Worm (Caenorhabditis elegans): ENCODE results near the gene T16A9.5.

The T16A9.5 gene

DNA sequence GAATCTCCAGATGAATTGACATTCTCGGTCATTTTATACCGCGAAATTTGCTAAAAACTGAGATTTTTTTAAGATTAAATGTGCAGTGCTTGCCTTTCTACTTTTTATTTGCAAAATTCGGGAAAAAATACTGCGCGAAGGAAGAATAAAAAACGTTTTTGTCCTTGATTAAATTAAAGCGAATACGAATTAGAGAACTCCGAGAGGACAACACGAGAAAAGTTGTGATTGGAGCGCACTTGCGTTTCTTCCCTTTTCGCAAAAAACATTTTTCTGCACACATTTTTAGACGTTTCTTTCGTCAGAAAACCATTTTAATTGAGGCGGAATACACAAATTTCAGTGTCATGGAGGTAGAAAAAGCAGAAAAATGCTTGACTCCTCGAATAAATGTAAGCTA is 29.6 kb downstream of the T16A9.5 start, which contains the start of the genes trm-1 and ints-2 (continued):
- TF ChIP-seq nhr-11 (tag; optimal IDR thresholded peaks at IDR 0.05) = no peak

DNA sequence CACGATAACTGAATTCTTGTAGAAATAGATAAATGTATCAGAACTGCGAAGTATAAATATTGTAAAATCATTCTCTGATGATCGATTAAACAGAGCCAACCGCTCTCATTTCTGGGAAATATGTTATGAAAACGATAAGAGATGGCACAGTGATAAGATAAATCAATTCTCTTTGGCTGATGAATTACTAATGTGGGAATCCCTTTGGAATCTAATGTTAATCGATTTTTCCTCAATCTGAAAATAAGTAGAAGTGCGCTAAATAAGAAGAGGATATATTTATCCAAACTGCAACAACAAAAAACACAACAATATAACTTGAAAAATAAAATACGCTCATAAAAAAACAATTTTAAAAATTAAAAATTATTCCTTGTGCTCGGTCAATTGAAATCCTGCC is 32.1 kb downstream of the T16A9.5 start, which contains the start of gene cest-2.3:
TSS of gene cest-2.3 (minus strand) at position 101 of the 400 bp plus-strand sequence.
- TF ChIP-seq snpc-4 (tag; optimal IDR thresholded peaks at IDR 0.05) = no peak
- no peak for TF ChIP-seq ceh-16 (tag; optimal IDR thresholded peaks at IDR 0.05)
- no peak for TF ChIP-seq nhr-67 (tag; optimal IDR thresholded peaks at IDR 0.05)
- TF ChIP-seq mml-1 (tag; optimal IDR thresholded peaks at IDR 0.05) = no peak
- TF ChIP-seq tbx-2 (tag; optimal IDR thresholded peaks at IDR 0.05) = no peak
- no peak for TF ChIP-seq aly-2 (tag; optimal IDR thresholded peaks at IDR 0.05)
- TF ChIP-seq pha-4 (tag; optimal IDR thresholded peaks at IDR 0.05) = no peak
- TF ChIP-seq skn-1 (tag; optimal IDR thresholded peaks at IDR 0.05) = no peak
- no peak for TF ChIP-seq mdl-1 (tag; optimal IDR thresholded peaks at IDR 0.05)
- no peak for TF ChIP-seq daf-12 (tag; optimal IDR thresholded peaks at IDR 0.05)
- TF ChIP-seq lin-39 (tag; optimal IDR thresholded peaks at IDR 0.05) = no peak
- TF ChIP-seq lsy-12 (tag; optimal IDR thresholded peaks at IDR 0.05) = no peak

DNA sequence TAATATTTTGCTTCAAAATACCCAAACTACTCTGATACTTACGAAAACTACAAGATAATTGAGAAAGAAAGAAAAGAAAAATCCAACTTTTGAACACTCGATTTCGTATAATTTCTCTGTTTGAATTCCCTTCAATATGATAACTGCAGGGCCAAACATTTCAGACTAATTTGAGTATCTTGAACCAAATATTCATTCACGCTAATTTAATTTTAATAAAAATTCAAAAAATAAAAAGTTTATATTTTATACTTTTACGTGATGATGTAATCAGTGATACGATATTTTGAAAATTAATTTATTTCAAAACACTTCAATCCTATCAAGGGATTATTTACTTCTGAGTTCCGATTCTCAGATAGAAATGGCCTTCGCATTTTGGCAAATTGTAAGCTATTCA is 35.1 kb downstream of the T16A9.5 start, which contains the start of gene ZC376.8:
TSS of gene ZC376.8 (plus strand) at position 301 of the 400 bp plus-strand sequence.
- no peak for TF ChIP-seq eor-1 (tag; optimal IDR thresholded peaks at IDR 0.05)
- TF ChIP-seq jun-1 (tag; optimal IDR thresholded peaks at IDR 0.05) = no peak
- TF ChIP-seq lin-15B (tag; optimal IDR thresholded peaks at IDR 0.05) = no peak
- no peak for TF ChIP-seq aly-2 (tag; optimal IDR thresholded peaks at IDR 0.05)

DNA sequence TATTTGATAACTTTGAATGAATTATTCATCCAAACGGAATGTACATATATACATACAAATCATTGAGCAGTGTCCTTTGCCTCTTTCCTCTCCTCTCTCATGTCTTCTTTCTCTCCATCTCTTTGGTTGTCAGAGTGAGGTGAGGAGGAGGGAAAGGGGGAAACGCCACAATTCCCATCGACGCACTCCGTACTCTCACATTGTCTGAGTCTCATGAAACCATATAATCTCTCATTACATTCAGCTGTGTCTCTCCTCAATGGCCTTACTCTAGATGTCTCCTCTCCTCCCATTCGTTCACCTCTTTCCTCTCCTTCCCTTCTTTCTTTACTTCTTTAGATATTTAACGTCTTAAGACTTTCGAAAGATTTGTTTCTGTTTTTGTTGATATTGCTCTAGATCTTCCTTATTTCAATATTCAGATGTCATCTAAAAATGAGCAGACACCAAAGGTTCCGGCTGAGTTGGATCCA is 37.3 kb downstream of the T16A9.5 start, which contains the start of gene ceh-74:
TSS of gene ceh-74 (plus strand) at position 423 of the 473 bp plus-strand sequence.
- TF ChIP-seq snpc-4 (tag; optimal IDR thresholded peaks at IDR 0.05) (no peak), egl-5 (tag; optimal IDR thresholded peaks at IDR 0.05) (no peak), unc-39 (tag; optimal IDR thresholded peaks at IDR 0.05) (no peak), elt-1 (tag; optimal IDR thresholded peaks at IDR 0.05) (no peak), ceh-28 (tag; optimal IDR thresholded peaks at IDR 0.05) (no peak), elt-3 (tag; optimal IDR thresholded peaks at IDR 0.05) (no peak), lin-15B (tag; optimal IDR thresholded peaks at IDR 0.05) (peak; percentile 4), nhr-43 (tag; optimal IDR thresholded peaks at IDR 0.05; ENCODE audit: poor library complexity, severe bottlenecking) (peak; percentile 8), mml-1 (tag; optimal IDR thresholded peaks at IDR 0.05) (no peak), ceh-16 (tag; optimal IDR thresholded peaks at IDR 0.05) (no peak), fos-1 (tag; optimal IDR thresholded peaks at IDR 0.05) (no peak), lin-39 (tag; optimal IDR thresholded peaks at IDR 0.05) (no peak), skn-1 (tag; optimal IDR thresholded peaks at IDR 0.05) (no peak), ceh-82 (tag; optimal IDR thresholded peaks at IDR 0.05) (no peak), ceh-9 (tag; optimal IDR thresholded peaks at IDR 0.05) (no peak), nhr-67 (tag; optimal IDR thresholded peaks at IDR 0.05) (no peak), sea-2 (GFP tag; optimal IDR thresholded peaks at IDR 0.05) (no peak), pha-4 (tag; optimal IDR thresholded peaks at IDR 0.05) (peak; percentile 26), ama-1 (optimal IDR thresholded peaks at IDR 0.05) (no peak), eor-1 (tag; optimal IDR thresholded peaks at IDR 0.05) (no peak), zag-1 (tag; optimal IDR thresholded peaks at IDR 0.05) (no peak), nhr-11 (tag; optimal IDR thresholded peaks at IDR 0.05) (no peak), nfya-1 (tag; optimal IDR thresholded peaks at IDR 0.05; ENCODE audit: insufficient read depth) (peak; percentile 21), lsy-12 (tag; optimal IDR thresholded peaks at IDR 0.05) (no peak), nhr-28 (tag; optimal IDR thresholded peaks at IDR 0.05) (no peak)

DNA sequence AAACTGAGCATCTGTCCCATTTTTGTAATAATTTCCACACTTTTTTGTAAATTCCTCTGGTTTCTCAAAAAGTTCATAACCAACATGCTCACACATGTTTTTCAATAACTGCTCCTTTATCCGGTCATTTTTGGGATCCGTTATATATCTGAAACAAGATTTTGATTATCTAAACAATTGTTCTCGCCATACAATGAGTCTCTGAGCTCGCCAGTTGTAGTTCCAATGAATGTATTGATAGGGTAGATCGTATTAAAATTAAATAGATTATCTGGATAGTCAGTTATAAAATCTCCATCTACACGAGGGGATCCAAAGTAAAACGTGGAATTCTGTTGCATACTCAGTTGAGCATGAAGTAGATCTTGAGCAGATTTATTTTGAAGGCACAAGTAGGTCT is 38.4 kb downstream of the T16A9.5 start:
- TF ChIP-seq lin-15B (tag; optimal IDR thresholded peaks at IDR 0.05) (no peak), snpc-4 (tag; optimal IDR thresholded peaks at IDR 0.05) (no peak), skn-1 (tag; optimal IDR thresholded peaks at IDR 0.05) (no peak), nhr-43 (tag; optimal IDR thresholded peaks at IDR 0.05; ENCODE audit: poor library complexity, severe bottlenecking) (no peak), egl-27 (tag; optimal IDR thresholded peaks at IDR 0.05) (no peak), aly-2 (tag; optimal IDR thresholded peaks at IDR 0.05) (no peak), mml-1 (tag; optimal IDR thresholded peaks at IDR 0.05) (no peak), unc-62 (GFP tag; optimal IDR thresholded peaks at IDR 0.05) (no peak), R02D3.7 (tag; optimal IDR thresholded peaks at IDR 0.05) (no peak), ZK546.5 (tag; optimal IDR thresholded peaks at IDR 0.05) (no peak), ceh-9 (tag; optimal IDR thresholded peaks at IDR 0.05) (no peak), elt-1 (tag; optimal IDR thresholded peaks at IDR 0.05) (no peak), ztf-4 (tag; optimal IDR thresholded peaks at IDR 0.05) (no peak)

Data from whole organism, L3 larva.